Worm (Caenorhabditis elegans) whole organism, L2 larva: ENCODE measurements around the gene him-5.

Experiments
- C34F6.9 ChIP-seq: fragments of 150-350 bp; optimal IDR thresholded peaks from 2 replicates; lab custom pipeline; 2014; ENCODE audit warnings: missing biosample characterization, missing genetic modification characterization
- ZK546.5 ChIP-seq: sonication (generic microtip); optimal IDR thresholded peaks from 2 replicates; lab custom pipeline; 2017; ENCODE audit warnings: missing biosample characterization, missing genetic modification characterization
- aly-2 ChIP-seq: fragments of 150-350 bp; optimal IDR thresholded peaks from 2 replicates; lab custom pipeline; 2014; ENCODE audit warnings: missing biosample characterization, missing genetic modification characterization
- blmp-1 ChIP-seq: sonication (generic microtip); optimal IDR thresholded peaks from 2 replicates; lab custom pipeline; 2017; ENCODE audit warnings: missing genetic modification characterization, mild to moderate bottlenecking, missing compliant biosample characterization, antibody characterized with exemption, moderate library complexity; ENCODE audit not compliant: insufficient read depth
- ceh-16 ChIP-seq: fragments of 150-350 bp; optimal IDR thresholded peaks from 2 replicates; lab custom pipeline; 2014; ENCODE audit warnings: missing biosample characterization, missing genetic modification characterization
- ceh-82 ChIP-seq: fragments of 150-350 bp; optimal IDR thresholded peaks from 2 replicates; lab custom pipeline; 2014; ENCODE audit warnings: missing biosample characterization, missing genetic modification characterization
- crh-2 ChIP-seq: sonication (generic microtip); optimal IDR thresholded peaks from 2 replicates; lab custom pipeline; 2017; ENCODE audit warnings: missing biosample characterization, missing genetic modification characterization
- dmd-4 ChIP-seq: sonication (generic microtip); optimal IDR thresholded peaks from 2 replicates; lab custom pipeline; 2017; ENCODE audit warnings: missing biosample characterization, missing genetic modification characterization
- egl-27 ChIP-seq: sonication (generic microtip); optimal IDR thresholded peaks from 3 replicates; lab custom pipeline; 2017; ENCODE audit warnings: missing biosample characterization, missing genetic modification reagents, missing genetic modification characterization
- elt-1 ChIP-seq: fragments of 150-350 bp; optimal IDR thresholded peaks from 2 replicates; lab custom pipeline; 2014; ENCODE audit warnings: missing biosample characterization, missing genetic modification characterization
- elt-3 ChIP-seq: sonication (generic microtip); optimal IDR thresholded peaks from 2 replicates; lab custom pipeline; 2017; ENCODE audit warnings: missing biosample characterization, missing genetic modification characterization
- fos-1 ChIP-seq: fragments of 150-350 bp; optimal IDR thresholded peaks from 2 replicates; lab custom pipeline; 2014; ENCODE audit warnings: missing biosample characterization, missing genetic modification characterization
- gmeb-1 ChIP-seq: fragments of 150-350 bp; optimal IDR thresholded peaks from 2 replicates; lab custom pipeline; 2014; ENCODE audit warnings: missing biosample characterization, missing genetic modification characterization
- lin-11 ChIP-seq: fragments of 150-350 bp; sonication (generic microtip); optimal IDR thresholded peaks from 2 replicates; lab custom pipeline; 2014; ENCODE audit warnings: missing biosample characterization, missing genetic modification characterization, inconsistent platforms, mixed read lengths
- lin-13 ChIP-seq: fragments of 150-350 bp; optimal IDR thresholded peaks from 2 replicates; lab custom pipeline; 2014; ENCODE audit warnings: missing biosample characterization, missing genetic modification reagents, missing genetic modification characterization
- lin-39 ChIP-seq: fragments of 150-350 bp; optimal IDR thresholded peaks from 2 replicates; lab custom pipeline; 2014; ENCODE audit warnings: missing biosample characterization, missing genetic modification reagents, missing genetic modification characterization
- lsy-2 ChIP-seq, 2 experiments: fragments of 150-350 bp in 1 of 2; sonication (generic microtip) in 1 of 2; optimal IDR thresholded peaks; 2 replicates each; lab custom pipeline; 2014 to 2017; ENCODE audit warnings: missing biosample characterization in 2 of 2, missing genetic modification characterization in 2 of 2
- mab-5 ChIP-seq: fragments of 150-350 bp; optimal IDR thresholded peaks from 2 replicates; lab custom pipeline; 2014; ENCODE audit warnings: missing biosample characterization, missing genetic modification characterization
- mbf-1 ChIP-seq: sonication (generic microtip); optimal IDR thresholded peaks from 2 replicates; lab custom pipeline; 2017; ENCODE audit warnings: missing biosample characterization, missing genetic modification characterization
- mdl-1 ChIP-seq, 2 experiments: fragments of 150-350 bp in 1 of 2; sonication (generic microtip) in 1 of 2; optimal IDR thresholded peaks; 2 replicates each; lab custom pipeline; 2017; ENCODE audit warnings: missing biosample characterization in 2 of 2, missing genetic modification characterization in 2 of 2
- nhr-11 ChIP-seq: fragments of 150-350 bp; optimal IDR thresholded peaks from 2 replicates; lab custom pipeline; 2014; ENCODE audit warnings: missing biosample characterization, missing genetic modification characterization
- nhr-12 ChIP-seq: fragments of 150-350 bp; optimal IDR thresholded peaks from 2 replicates; lab custom pipeline; 2014; ENCODE audit warnings: missing biosample characterization, missing genetic modification characterization
- nhr-129 ChIP-seq: fragments of 150-350 bp; optimal IDR thresholded peaks from 2 replicates; lab custom pipeline; 2014; ENCODE audit warnings: missing biosample characterization, missing genetic modification characterization
- nhr-21 ChIP-seq: fragments of 150-350 bp; optimal IDR thresholded peaks from 2 replicates; lab custom pipeline; 2014; ENCODE audit warnings: missing biosample characterization, missing genetic modification characterization
- nhr-23 ChIP-seq: fragments of 150-350 bp; optimal IDR thresholded peaks from 2 replicates; lab custom pipeline; 2014; ENCODE audit warnings: missing biosample characterization, missing genetic modification reagents, missing genetic modification characterization
- nhr-25 ChIP-seq: fragments of 150-350 bp; sonication (generic microtip); optimal IDR thresholded peaks from 3 replicates; lab custom pipeline; 2014; ENCODE audit warnings: missing biosample characterization, missing genetic modification characterization
- nhr-6 ChIP-seq: fragments of 150-350 bp; optimal IDR thresholded peaks from 2 replicates; lab custom pipeline; 2014; ENCODE audit warnings: missing biosample characterization, missing genetic modification characterization
- snpc-4 ChIP-seq: fragments of 150-350 bp; optimal IDR thresholded peaks from 2 replicates; lab custom pipeline; 2014; ENCODE audit warnings: missing biosample characterization, missing genetic modification characterization
- unc-39 ChIP-seq: fragments of 150-350 bp; optimal IDR thresholded peaks from 2 replicates; lab custom pipeline; 2014; ENCODE audit warnings: missing biosample characterization, missing genetic modification characterization
- unc-55 ChIP-seq: fragments of 150-350 bp; sonication (generic microtip); optimal IDR thresholded peaks from 3 replicates; lab custom pipeline; 2014; ENCODE audit warnings: missing biosample characterization, missing genetic modification reagents, missing genetic modification characterization
- unc-62 ChIP-seq: fragments of 150-350 bp; optimal IDR thresholded peaks from 2 replicates; lab custom pipeline; 2014; ENCODE audit warnings: missing biosample characterization, missing genetic modification reagents, missing genetic modification characterization
- ztf-11 ChIP-seq: sonication (generic microtip); optimal IDR thresholded peaks from 2 replicates; lab custom pipeline; 2017; ENCODE audit warnings: missing biosample characterization, missing genetic modification characterization
- ztf-4 ChIP-seq: fragments of 150-350 bp; optimal IDR thresholded peaks from 2 replicates; lab custom pipeline; 2014; ENCODE audit warnings: missing biosample characterization, missing genetic modification characterization

Gene him-5

DNA sequence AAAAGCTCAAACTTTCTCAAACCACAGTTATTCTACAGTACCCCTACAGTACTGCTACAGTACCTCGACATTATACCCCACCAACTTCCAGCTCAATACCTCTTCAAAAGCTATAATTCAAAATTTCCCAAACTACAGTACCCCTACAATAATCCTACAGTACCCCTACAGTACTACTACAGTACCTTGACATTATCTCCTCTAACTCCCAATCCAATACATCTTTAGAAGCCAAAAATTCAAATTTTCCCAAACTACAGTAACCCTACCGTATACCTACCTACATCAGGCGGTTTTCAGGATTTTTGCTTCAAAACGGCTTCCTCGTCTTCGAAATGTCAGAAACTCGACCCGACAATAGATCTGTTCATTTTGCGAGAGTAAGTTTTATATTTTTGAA, 32.7 kb upstream of the him-5 start, which contains the start of gene F58D12.3:
TSS of gene F58D12.3 (plus strand) at position 301 of the 400 bp plus-strand sequence.
- TF ChIP-seq nhr-23 (tag; lab: Kevin White, UChicago): no peak
- TF ChIP-seq lin-13: no peak
- TF ChIP-seq egl-27 (tag; lab: Kevin White, UChicago): no peak
- TF ChIP-seq lin-39 (tag; lab: Kevin White, UChicago): no peak
- TF ChIP-seq aly-2 (tag; lab: Kevin White, UChicago): no peak
- TF ChIP-seq ZK546.5 (tag; lab: Kevin White, UChicago): no peak
- no peak for TF ChIP-seq fos-1 (tag; lab: Kevin White, UChicago)
- TF ChIP-seq nhr-25: no peak
- no peak for TF ChIP-seq nhr-11 (tag; lab: Kevin White, UChicago)
- no peak for TF ChIP-seq nhr-21 (tag; lab: Kevin White, UChicago)
- TF ChIP-seq nhr-129: no peak
- no peak for TF ChIP-seq lsy-2 (tag; optimal IDR thresholded peaks at IDR 0.05; lab: Kevin White, UChicago)
- TF ChIP-seq, all 48 proteins: peak for 0

DNA sequence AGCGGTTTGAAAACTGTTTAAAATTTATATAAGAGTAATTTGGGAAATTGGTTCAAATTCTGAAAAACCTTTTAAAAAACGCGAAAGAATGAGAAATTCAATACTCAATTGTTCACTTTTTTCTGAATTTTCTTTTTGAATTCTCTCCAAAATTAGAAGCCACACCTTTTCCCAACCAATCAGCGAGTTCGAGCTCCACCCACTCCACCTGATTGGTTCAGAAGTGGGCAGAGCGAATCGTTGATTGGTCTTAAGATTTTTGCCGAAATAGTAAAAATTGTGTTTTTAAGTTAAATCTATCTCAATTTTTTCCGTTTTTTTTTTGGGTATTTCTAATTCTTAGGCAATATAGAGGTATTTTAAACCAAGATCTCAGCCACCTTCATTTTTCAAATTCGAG, 26.2 kb upstream of the him-5 start:
- no peak for TF ChIP-seq snpc-4 (tag; lab: Kevin White, UChicago)

- TF ChIP-seq lin-11 (no peak), nhr-6 (tag; lab: Kevin White, UChicago) (no peak), ztf-11 (tag; lab: Kevin White, UChicago) (no peak), gmeb-1 (tag; lab: Kevin White, UChicago) (no peak), lin-39 (tag; lab: Kevin White, UChicago) (no peak), elt-1 (tag; lab: Kevin White, UChicago) (no peak), mdl-1 (tag; optimal IDR thresholded peaks at IDR 0.05; lab: Kevin White, UChicago) (no peak), fos-1 (tag; lab: Kevin White, UChicago) (no peak), mbf-1 (tag; lab: Kevin White, UChicago) (no peak), ceh-82 (tag; lab: Kevin White, UChicago) (no peak), ztf-4 (no peak), lsy-2 (tag; optimal IDR thresholded peaks at IDR 0.05; lab: Kevin White, UChicago) (no peak), egl-27 (tag; lab: Kevin White, UChicago) (no peak), dmd-4 (tag; lab: Kevin White, UChicago) (no peak), snpc-4 (tag; lab: Kevin White, UChicago) (no peak), blmp-1 (no peak), ceh-16 (no peak), nhr-12 (tag; lab: Kevin White, UChicago) (no peak)
These were observed 25.8 kb upstream of the him-5 start, which contains the start of gene D1086.21 for ce11 chrV:14064422-14064821. Gene D1086.21 (plus strand): TSS chrV:14064722.

ce11 chrV:14067816-14068296, 22.4 kb upstream of the him-5 start, which contains the start of gene D1086.17:
Gene D1086.17 (plus strand): TSS chrV:14067866.
- TF ChIP-seq crh-2 (tag; lab: Kevin White, UChicago) (no peak), lin-11 (no peak), elt-3 (tag; lab: Kevin White, UChicago) (no peak), lin-13 (no peak), mbf-1 (tag; lab: Kevin White, UChicago) (no peak), unc-62 (GFP tag; lab: Kevin White, UChicago) (no peak)

DNA sequence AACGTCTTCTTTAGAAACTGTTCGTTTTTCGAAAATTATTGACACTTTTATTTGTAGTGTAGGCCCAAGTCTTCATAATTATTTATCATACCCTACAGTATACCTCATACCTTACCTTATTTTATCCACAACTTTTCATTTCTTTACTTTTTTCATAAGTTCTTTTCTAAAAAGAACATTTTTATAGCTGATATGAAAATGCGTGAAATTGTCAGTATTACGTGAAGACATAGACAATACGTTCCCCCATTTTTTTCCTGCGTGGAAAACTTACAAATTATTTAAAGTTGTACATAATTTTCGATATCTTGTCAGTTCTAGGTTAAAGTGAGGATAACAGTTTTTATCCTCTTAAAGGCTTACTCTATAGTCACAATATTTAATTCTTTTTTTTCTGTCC, 20.3 kb upstream of the him-5 start:
- no peak for TF ChIP-seq lsy-2 (tag; optimal IDR thresholded peaks at IDR 0.05; lab: Kevin White, UChicago)
- TF ChIP-seq crh-2 (tag; lab: Kevin White, UChicago): no peak
- no peak for TF ChIP-seq nhr-21 (tag; lab: Kevin White, UChicago)
- no peak for TF ChIP-seq unc-55 (GFP tag; lab: Kevin White, UChicago)
- TF ChIP-seq mab-5 (tag; lab: Kevin White, UChicago): no peak
- no peak for TF ChIP-seq lin-39 (tag; lab: Kevin White, UChicago)
- TF ChIP-seq aly-2 (tag; lab: Kevin White, UChicago): no peak
- TF ChIP-seq unc-39 (tag; lab: Kevin White, UChicago): no peak
- no peak for TF ChIP-seq lin-11
- TF ChIP-seq ceh-16: no peak
- no peak for TF ChIP-seq C34F6.9 (tag; lab: Kevin White, UChicago)
- no peak for TF ChIP-seq blmp-1
